Fruit fly (Drosophila melanogaster): ENCODE data around the gene CG1662.

- TF ChIP-seq CG8478 (optimal IDR thresholded peaks at IDR 0.05) (no peak), CTCF (optimal IDR thresholded peaks at IDR 0.05) (no peak)
Observed at dm6 chrX:13391174-13392040, 4.0 kb downstream of the CG1662 start.
